Worm (Caenorhabditis elegans) whole organism, early embryonic: ENCODE data around the gene F40A3.7.

Experiments
- B0310.2 ChIP-seq: sonication (generic microtip); optimal IDR thresholded peaks from 2 replicates; lab custom pipeline; 2016; ENCODE audit warnings: mild to moderate bottlenecking, missing genetic modification characterization, missing compliant biosample characterization
- F13C5.2 ChIP-seq: sonication (generic microtip); optimal IDR thresholded peaks from 2 replicates; lab custom pipeline; 2017; ENCODE audit warnings: mild to moderate bottlenecking, missing genetic modification characterization, inconsistent platforms, missing compliant biosample characterization
- ama-1 ChIP-seq: fragments of 150-350 bp; optimal IDR thresholded peaks from 2 replicates; lab custom pipeline; 2014
- ets-7 ChIP-seq: sonication (generic microtip); optimal IDR thresholded peaks from 2 replicates; lab custom pipeline; 2016; ENCODE audit warnings: missing genotype, missing genetic modification characterization, missing compliant biosample characterization
- hmg-4 ChIP-seq: fragments of 200-800 bp; sonication (Bioruptor generic); optimal IDR thresholded peaks from 2 replicates; lab custom pipeline; 2018; ENCODE audit warnings: mild to moderate bottlenecking, missing genetic modification characterization, missing compliant biosample characterization
- pes-1 ChIP-seq: fragments of 200-800 bp; sonication (Bioruptor generic); IDR thresholded peaks from 2 replicates; pipeline ENCODE4 v1.3.6; 2022; ENCODE audit warnings: missing genetic modification reagents, missing genetic modification characterization, missing compliant biosample characterization
- tbx-37 ChIP-seq: fragments of 200-800 bp; sonication (Bioruptor generic); conservative IDR thresholded peaks from 2 replicates; pipeline ENCODE4 v1.3.6; 2022; ENCODE audit warnings: missing genetic modification reagents, missing genetic modification characterization, missing compliant biosample characterization

ce11 chrV:7847170-7847569 lies 52.5 kb downstream of the F40A3.7 start, which contains the start of gene memo-1:
- TF ChIP-seq pes-1 (no peak), tbx-37 (GFP tag; lab: Robert Waterston, UW) (no peak), ama-1 (lab: Kevin White, UChicago) (no peak), ets-7 (tag; lab: Kevin White, UChicago) (no peak), B0310.2 (tag; lab: Kevin White, UChicago) (no peak), F13C5.2 (tag; lab: Kevin White, UChicago) (no peak), hmg-4 (GFP tag; lab: Kevin White, UChicago) (no peak)
